Worm (Caenorhabditis elegans): ENCODE data around the gene F34H10.4.

- peak; percentile 40 for TF ChIP-seq fos-1 (tag; optimal IDR thresholded peaks at IDR 0.05)
- peak; percentile 24 for TF ChIP-seq ztf-4 (tag; optimal IDR thresholded peaks at IDR 0.05)
- TF ChIP-seq lin-39 (tag; optimal IDR thresholded peaks at IDR 0.05), result no peak
- peak; percentile 61 for TF ChIP-seq nhr-6 (tag; optimal IDR thresholded peaks at IDR 0.05)
- TF ChIP-seq lin-13 (GFP tag; optimal IDR thresholded peaks at IDR 0.05), result peak; percentile 8
- TF ChIP-seq ZK546.5 (tag; optimal IDR thresholded peaks at IDR 0.05), result no peak
- TF ChIP-seq zag-1 (tag; optimal IDR thresholded peaks at IDR 0.05), result no peak
- TF ChIP-seq mdl-1 (tag; optimal IDR thresholded peaks at IDR 0.05), result peak in 1 of 2 experiments; percentile 3
- TF ChIP-seq ceh-82 (tag; optimal IDR thresholded peaks at IDR 0.05), result no peak
- no peak for TF ChIP-seq aly-2 (tag; optimal IDR thresholded peaks at IDR 0.05)
- TF ChIP-seq unc-39 (tag; optimal IDR thresholded peaks at IDR 0.05), result no peak
- no peak for TF ChIP-seq gmeb-1 (tag; optimal IDR thresholded peaks at IDR 0.05)
- TF ChIP-seq unc-62 (GFP tag; optimal IDR thresholded peaks at IDR 0.05), result no peak
These were observed 19.1 kb downstream of the F34H10.4 start for ce11 chrX:9667391-9667790.

All from whole organism, L2 larva.